Fruit fly (Drosophila melanogaster): Measurements from ENCODE around the gene CG17751.

DNA sequence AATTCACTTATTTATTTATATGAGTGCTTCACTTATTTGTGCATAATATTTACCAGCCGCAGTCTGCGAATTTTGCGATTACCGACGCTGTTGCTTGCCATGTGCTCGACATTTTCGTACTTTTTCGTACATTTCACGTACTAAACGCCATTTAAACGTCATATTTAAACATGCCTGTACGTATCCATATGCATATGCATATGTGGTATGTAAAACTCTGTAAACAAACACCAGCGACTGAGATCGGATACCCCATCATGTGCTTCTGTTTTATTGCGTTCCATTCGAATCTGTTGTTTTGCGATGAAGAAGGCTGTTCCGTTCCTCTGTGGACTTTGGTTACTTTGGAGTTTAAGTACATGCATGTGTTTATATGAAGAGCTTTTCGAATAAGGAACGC, 35.1 kb upstream of the CG17751 start:
- no peak for TF ChIP-seq Taf1 (GFP tag; IDR thresholded peaks at IDR 0.05)
- TF ChIP-seq peb (GFP tag; IDR thresholded peaks at IDR 0.05): no peak
- TF ChIP-seq CG2875 (GFP tag; optimal IDR thresholded peaks at IDR 0.05): no peak
- TF ChIP-seq eyg (GFP tag; optimal IDR thresholded peaks at IDR 0.05): no peak
- TF ChIP-seq CG4328 (GFP tag; optimal IDR thresholded peaks at IDR 0.05): no peak
